Fruit fly (Drosophila melanogaster): Measurements from ENCODE around the gene RPA2.
A peak's percentile ranks its signal among the peaks of the same experiment; 100 is the strongest.

The RPA2 gene

DNA sequence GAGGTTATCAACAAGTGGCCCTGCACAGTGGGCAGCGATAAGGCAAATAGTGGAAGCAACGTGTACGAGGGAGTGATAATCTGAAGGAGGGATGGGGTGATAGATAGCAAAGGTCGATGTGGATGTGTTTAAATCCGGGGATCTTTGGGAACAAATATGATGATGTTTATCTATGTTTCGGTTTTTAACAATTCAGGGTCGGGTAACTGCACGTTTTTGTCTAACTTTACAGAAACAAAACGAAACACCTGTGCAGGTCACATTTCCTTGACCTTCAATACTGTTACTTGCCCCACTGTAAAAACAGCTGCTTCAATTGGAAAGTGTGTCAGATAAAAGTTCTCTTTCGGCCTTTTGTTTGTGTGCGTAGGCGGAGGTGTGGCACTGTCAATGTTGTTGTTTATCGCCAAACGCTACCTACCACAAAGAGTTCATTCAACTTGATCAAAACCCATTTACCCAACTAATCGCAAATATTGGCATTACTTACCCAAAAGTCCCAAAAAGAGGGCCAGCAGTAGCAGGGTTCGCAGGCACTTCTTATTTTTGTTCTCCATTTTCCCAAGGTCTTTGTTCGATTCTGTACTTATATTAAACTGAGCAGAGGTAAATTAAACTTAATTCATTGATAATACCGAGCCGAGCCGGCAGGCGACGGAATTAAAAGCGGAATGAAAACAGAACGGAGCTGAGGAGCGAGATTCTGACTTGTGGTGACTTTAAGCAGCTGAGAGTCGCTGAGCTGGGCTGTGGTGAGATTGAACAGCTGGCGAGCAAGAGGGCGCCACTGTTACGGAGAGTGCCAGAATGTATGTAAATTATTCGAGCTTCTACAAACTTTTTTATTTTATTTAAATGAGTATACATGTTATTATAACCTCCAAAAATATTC lies 3.5 kb downstream of the RPA2 start, which contains the start of gene Mtp (continued):
- TF ChIP-seq Trl (optimal IDR thresholded peaks at IDR 0.05) (peak; percentile 3 to 4), Trl (GFP tag; optimal IDR thresholded peaks at IDR 0.05) (peak; percentile 75), corto (GFP tag; optimal IDR thresholded peaks at IDR 0.05) (no peak), CG5953 (GFP tag; IDR thresholded peaks at IDR 0.05) (peak; percentile 49), CG9437 (GFP tag; optimal IDR thresholded peaks at IDR 0.05) (peak; percentile 58), Scr (GFP tag; IDR thresholded peaks at IDR 0.05; ENCODE audit: partially characterized antibody) (no peak), odd (GFP tag; optimal IDR thresholded peaks at IDR 0.05) (peak; percentile 80), danr (GFP tag; IDR thresholded peaks at IDR 0.05) (peak; percentile 59; the same call in 1 of the 2 replicates), Med (GFP tag) (peak; percentile 96), sc (optimal IDR thresholded peaks at IDR 0.05) (no peak), sc (GFP tag; optimal IDR thresholded peaks at IDR 0.05) (peak; percentile 67), disco-r (GFP tag; optimal IDR thresholded peaks at IDR 0.05) (peak; percentile 18), wdn (GFP tag; IDR thresholded peaks at IDR 0.05) (peak; percentile 45; the same call in 1 of the 2 replicates), CG7357 (GFP tag; IDR thresholded peaks at IDR 0.05) (0 out of 3 replicates have a peak, but pooled peaks have one; percentile 59), pzg (GFP tag; optimal IDR thresholded peaks at IDR 0.05) (peak; percentile 45), slp2 (GFP tag; optimal IDR thresholded peaks at IDR 0.05) (peak; percentile 68), HmgD (GFP tag; optimal IDR thresholded peaks at IDR 0.05) (peak; percentile 24), Dfd (GFP tag; optimal IDR thresholded peaks at IDR 0.05) (no peak), CG32767 (GFP tag; IDR thresholded peaks at IDR 0.05) (peak; percentile 78), zf30C (GFP tag; optimal IDR thresholded peaks at IDR 0.05) (no peak), aop (GFP tag; IDR thresholded peaks at IDR 0.05) (no peak), CG8924 (tag; optimal IDR thresholded peaks at IDR 0.05) (peak; percentile 77), CG13424 (tag; optimal IDR thresholded peaks at IDR 0.05) (peak; percentile 80), jigr1 (GFP tag; IDR thresholded peaks at IDR 0.05) (0 out of 3 replicates have a peak, but pooled peaks have one; percentile 18), ato (GFP tag; IDR thresholded peaks at IDR 0.05; ENCODE audit: partially characterized antibody) (0 out of 2 replicates have a peak, but pooled peaks have one; percentile 21), Nf-YA (GFP tag; IDR thresholded peaks at IDR 0.05) (0 out of 2 replicates have a peak, but pooled peaks have one; percentile 27), CG11696 (GFP tag; IDR thresholded peaks at IDR 0.05) (0 out of 2 replicates have a peak, but pooled peaks have one; percentile 46), knrl (GFP tag; IDR thresholded peaks at IDR 0.05; ENCODE audit: partially characterized antibody) (no peak), Hsf (GFP tag; optimal IDR thresholded peaks at IDR 0.05) (peak; percentile 85), CG15269 (tag; optimal IDR thresholded peaks at IDR 0.05) (peak; percentile 74), CG32532 (GFP tag; IDR thresholded peaks at IDR 0.05) (peak; percentile 36; the same call in 1 of the 2 replicates), TFAM (GFP tag; optimal IDR thresholded peaks at IDR 0.05) (no peak), da (GFP tag; optimal IDR thresholded peaks at IDR 0.05) (peak; percentile 31), CG13894 (tag; optimal IDR thresholded peaks at IDR 0.05) (no peak), CG6254 (GFP tag; optimal IDR thresholded peaks at IDR 0.05) (peak; percentile 78), ci (GFP tag; IDR thresholded peaks at IDR 0.05) (peak; percentile 76), CG12155 (GFP tag; optimal IDR thresholded peaks at IDR 0.05) (peak; percentile 73), CG1603 (tag; optimal IDR thresholded peaks at IDR 0.05) (peak; percentile 77), dmrt99B (tag; optimal IDR thresholded peaks at IDR 0.05) (peak; percentile 79), MTF-1 (GFP tag; optimal IDR thresholded peaks at IDR 0.05; ENCODE audit: borderline replicate concordance) (no peak), gfzf (GFP tag; optimal IDR thresholded peaks at IDR 0.05) (no peak), btn (GFP tag; optimal IDR thresholded peaks at IDR 0.05) (peak; percentile 60), dm (GFP tag; optimal IDR thresholded peaks at IDR 0.05) (peak; percentile 47), CG15073 (GFP tag; optimal IDR thresholded peaks at IDR 0.05) (no peak), CG15601 (tag; optimal IDR thresholded peaks at IDR 0.05) (peak; percentile 78), sim (GFP tag; IDR thresholded peaks at IDR 0.05) (peak; percentile 45; the same call in 1 of the 2 replicates), CG3838 (GFP tag; optimal IDR thresholded peaks at IDR 0.05) (no peak), bigmax (GFP tag; optimal IDR thresholded peaks at IDR 0.05) (peak; percentile 15), CG12236 (GFP tag; optimal IDR thresholded peaks at IDR 0.05) (peak; percentile 67)
